Fruit fly (Drosophila melanogaster) whole organism, prepupa: ENCODE data around the gene ATPsynGL.

ENCODE experiments used
- Blimp-1 ChIP-seq: fragments of 200-800 bp; sonication (Bioruptor generic); optimal IDR thresholded peaks from 3 replicates; lab custom pipeline; 2017; ENCODE audit warnings: missing biosample characterization, missing genetic modification characterization, mild to moderate bottlenecking, moderate library complexity, missing genetic modification reagents
- CG10631 ChIP-seq: fragments of 200-800 bp; sonication (Bioruptor generic); optimal IDR thresholded peaks from 2 replicates; lab custom pipeline; 2016; ENCODE audit warnings: missing biosample characterization, missing genetic modification characterization
- CG10669 ChIP-seq: fragments of 200-800 bp; sonication (Bioruptor generic); optimal IDR thresholded peaks from 3 replicates; lab custom pipeline; 2018; ENCODE audit warnings: missing biosample characterization, mild to moderate bottlenecking, missing genetic modification characterization, moderate library complexity
- CG11294 ChIP-seq: fragments of 200-800 bp; sonication (Bioruptor generic); IDR thresholded peaks from 2 replicates; pipeline ENCODE4 v1.3.6; 2022; ENCODE audit warnings: missing biosample characterization, missing genetic modification characterization
- CG11762 ChIP-seq: fragments of 200-800 bp; sonication (Bioruptor generic); optimal IDR thresholded peaks from 3 replicates; lab custom pipeline; 2016; ENCODE audit warnings: missing biosample characterization, missing genetic modification characterization; ENCODE audit not compliant: insufficient read depth
- CG15336 ChIP-seq: fragments of 200-800 bp; sonication (Bioruptor generic); IDR thresholded peaks from 2 replicates; pipeline ENCODE4 v1.3.6; 2022; ENCODE audit warnings: missing biosample characterization, missing genetic modification characterization
- CG1621 ChIP-seq: fragments of 200-800 bp; sonication (Bioruptor generic); optimal IDR thresholded peaks from 3 replicates; lab custom pipeline; 2018; ENCODE audit warnings: missing biosample characterization, mild to moderate bottlenecking, missing genetic modification characterization
- CG3032 ChIP-seq: fragments of 200-800 bp; optimal IDR thresholded peaks from 2 replicates; lab custom pipeline; 2019; ENCODE audit warnings: missing biosample characterization, mild to moderate bottlenecking, missing genetic modification characterization, moderate library complexity
- CG31627 ChIP-seq: fragments of 200-800 bp; sonication (Bioruptor generic); optimal IDR thresholded peaks from 3 replicates; lab custom pipeline; 2016; ENCODE audit warnings: missing biosample characterization, missing genetic modification characterization
- CG3919 ChIP-seq: fragments of 200-800 bp; sonication (Bioruptor generic); optimal IDR thresholded peaks from 3 replicates; lab custom pipeline; 2016; ENCODE audit warnings: missing biosample characterization, missing genetic modification characterization
- CG4318 ChIP-seq: fragments of 200-800 bp; sonication (Bioruptor generic); optimal IDR thresholded peaks from 3 replicates; lab custom pipeline; 2017; ENCODE audit warnings: missing biosample characterization, mild to moderate bottlenecking, missing genetic modification characterization
- CG6163 ChIP-seq: fragments of 200-800 bp; sonication (Bioruptor generic); IDR thresholded peaks from 3 replicates; pipeline ENCODE4 v1.3.6; 2022; ENCODE audit warnings: missing biosample characterization, missing genetic modification characterization
- CG6276 ChIP-seq: fragments of 200-800 bp; sonication (Bioruptor generic); optimal IDR thresholded peaks from 2 replicates; lab custom pipeline; 2017; ENCODE audit warnings: missing biosample characterization, mild to moderate bottlenecking, missing genetic modification characterization
- CG6792 ChIP-seq: fragments of 200-800 bp; sonication (Bioruptor generic); optimal IDR thresholded peaks from 3 replicates; lab custom pipeline; 2016; ENCODE audit warnings: missing biosample characterization, missing genetic modification characterization
- CG6808 ChIP-seq: fragments of 200-800 bp; sonication (Bioruptor generic); optimal IDR thresholded peaks from 3 replicates; lab custom pipeline; 2017; ENCODE audit warnings: missing biosample characterization, missing genetic modification characterization, mild to moderate bottlenecking, moderate library complexity, missing genetic modification reagents
- CG6854 ChIP-seq: fragments of 200-800 bp; sonication (Bioruptor generic); optimal IDR thresholded peaks from 2 replicates; lab custom pipeline; 2017; ENCODE audit warnings: missing biosample characterization, mild to moderate bottlenecking, missing genetic modification characterization
- CG8119 ChIP-seq: fragments of 200-800 bp; sonication (Bioruptor generic); IDR thresholded peaks from 3 replicates; pipeline ENCODE4 v1.3.6; 2022; ENCODE audit warnings: missing biosample characterization, missing genetic modification characterization
- CG8319 ChIP-seq: fragments of 200-800 bp; sonication (Bioruptor generic); optimal IDR thresholded peaks from 3 replicates; lab custom pipeline; 2016; ENCODE audit warnings: missing biosample characterization, missing genetic modification characterization
- CG9139 ChIP-seq: fragments of 200-800 bp; sonication (Bioruptor generic); optimal IDR thresholded peaks from 3 replicates; lab custom pipeline; 2017; ENCODE audit warnings: missing biosample characterization, mild to moderate bottlenecking, missing genetic modification characterization
- Eip75B ChIP-seq: fragments of 200-800 bp; sonication (Bioruptor generic); optimal IDR thresholded peaks from 3 replicates; lab custom pipeline; 2016; ENCODE audit warnings: missing biosample characterization, missing genetic modification characterization
- Eip78C ChIP-seq: fragments of 200-800 bp; sonication (Bioruptor generic); peaks from one replicate; lab custom pipeline; 2016; ENCODE audit warnings: missing biosample characterization, missing genetic modification characterization
- Eip93F ChIP-seq: fragments of 200-800 bp; sonication (Bioruptor generic); optimal IDR thresholded peaks from 2 replicates; lab custom pipeline; 2016; ENCODE audit warnings: missing biosample characterization, mild to moderate bottlenecking, missing genetic modification characterization
- Ets21C ChIP-seq: fragments of 200-800 bp; sonication (Bioruptor generic); optimal IDR thresholded peaks from 3 replicates; lab custom pipeline; 2016; ENCODE audit warnings: missing biosample characterization, missing genetic modification characterization
- Ets96B ChIP-seq: fragments of 200-800 bp; optimal IDR thresholded peaks from 2 replicates; lab custom pipeline; 2019; ENCODE audit warnings: missing biosample characterization, mild to moderate bottlenecking, missing genetic modification characterization, moderate library complexity
- Hr4 ChIP-seq: fragments of 200-800 bp; sonication (Bioruptor generic); optimal IDR thresholded peaks from 3 replicates; lab custom pipeline; 2016; ENCODE audit warnings: missing biosample characterization, missing genetic modification characterization
- Lpt ChIP-seq: fragments of 200-800 bp; sonication (Bioruptor generic); optimal IDR thresholded peaks from 3 replicates; lab custom pipeline; 2016; ENCODE audit warnings: missing biosample characterization, missing genetic modification characterization
- Met ChIP-seq: fragments of 200-800 bp; sonication (Bioruptor generic); optimal IDR thresholded peaks from 3 replicates; lab custom pipeline; 2016; ENCODE audit warnings: missing biosample characterization, missing genetic modification characterization
- OdsH ChIP-seq: fragments of 200-800 bp; sonication (Bioruptor generic); optimal IDR thresholded peaks from 3 replicates; lab custom pipeline; 2016; ENCODE audit warnings: missing biosample characterization, missing genetic modification characterization
- Smox ChIP-seq: fragments of 200-800 bp; sonication (Bioruptor generic); optimal IDR thresholded peaks from 3 replicates; lab custom pipeline; 2016; ENCODE audit warnings: missing biosample characterization, missing genetic modification characterization
- Sox102F ChIP-seq: fragments of 200-800 bp; sonication (Bioruptor generic); optimal IDR thresholded peaks from 2 replicates; lab custom pipeline; 2016; ENCODE audit warnings: missing biosample characterization, mild to moderate bottlenecking, missing genetic modification characterization
- Sox14 ChIP-seq: fragments of 200-800 bp; sonication (Bioruptor generic); optimal IDR thresholded peaks from 3 replicates; lab custom pipeline; 2016; ENCODE audit warnings: missing biosample characterization, missing genetic modification characterization
- acj6 ChIP-seq: fragments of 200-800 bp; sonication (Bioruptor generic); optimal IDR thresholded peaks from 3 replicates; lab custom pipeline; 2016; ENCODE audit warnings: missing biosample characterization, missing genetic modification characterization
- cyc ChIP-seq: fragments of 200-800 bp; sonication (Bioruptor generic); optimal IDR thresholded peaks from 3 replicates; lab custom pipeline; 2016; ENCODE audit warnings: missing biosample characterization, missing genetic modification characterization
- dac ChIP-seq: fragments of 200-800 bp; sonication (Bioruptor generic); optimal IDR thresholded peaks from 2 replicates; lab custom pipeline; 2017; ENCODE audit warnings: missing biosample characterization, mild to moderate bottlenecking, missing genetic modification characterization
- dsx ChIP-seq: fragments of 200-800 bp; optimal IDR thresholded peaks from 3 replicates; lab custom pipeline; 2019; ENCODE audit warnings: missing biosample characterization, mild to moderate bottlenecking, missing genetic modification characterization, moderate library complexity; ENCODE audit not compliant: poor library complexity, severe bottlenecking
- eg ChIP-seq: fragments of 200-800 bp; sonication (Bioruptor generic); IDR thresholded peaks from 3 replicates; pipeline ENCODE4 v1.3.6; 2022; ENCODE audit warnings: missing biosample characterization, missing genetic modification characterization
- esn ChIP-seq: fragments of 200-800 bp; sonication (Bioruptor generic); optimal IDR thresholded peaks from 2 replicates; lab custom pipeline; 2016; ENCODE audit warnings: missing biosample characterization, mild to moderate bottlenecking, missing genetic modification characterization, moderate library complexity
- fd59A ChIP-seq: fragments of 200-800 bp; sonication (Bioruptor generic); optimal IDR thresholded peaks from 2 replicates; lab custom pipeline; 2017; ENCODE audit warnings: missing biosample characterization, mild to moderate bottlenecking, missing genetic modification characterization, missing genetic modification reagents
- lz ChIP-seq: fragments of 200-800 bp; sonication (Bioruptor generic); optimal IDR thresholded peaks from 3 replicates; lab custom pipeline; 2016; ENCODE audit warnings: missing biosample characterization, missing genetic modification characterization
- net ChIP-seq: fragments of 200-800 bp; sonication (Bioruptor generic); optimal IDR thresholded peaks from 3 replicates; lab custom pipeline; 2016; ENCODE audit warnings: missing biosample characterization, missing genetic modification characterization
- spab ChIP-seq: fragments of 200-800 bp; sonication (Bioruptor generic); optimal IDR thresholded peaks from 2 replicates; lab custom pipeline; 2017; ENCODE audit warnings: missing biosample characterization, mild to moderate bottlenecking, missing genetic modification characterization, missing genetic modification reagents
- ss ChIP-seq, 2 experiments: fragments of 200-800 bp; sonication (Bioruptor generic); optimal IDR thresholded peaks; 2 replicates in 1 of 2; 3 replicates in 1 of 2; lab custom pipeline; 2017 to 2018; ENCODE audit warnings: mild to moderate bottlenecking in 2 of 2, missing biosample characterization in 2 of 2, missing genetic modification characterization in 2 of 2, moderate library complexity in 1 of 2
- svp ChIP-seq: fragments of 200-800 bp; sonication (Bioruptor generic); peaks from one replicate; lab custom pipeline; 2016; ENCODE audit warnings: missing biosample characterization, missing genetic modification characterization
- vri ChIP-seq: fragments of 200-800 bp; sonication (Bioruptor generic); optimal IDR thresholded peaks from 3 replicates; lab custom pipeline; 2016; ENCODE audit warnings: missing biosample characterization, mild to moderate bottlenecking, missing genetic modification characterization

ATPsynGL gene

DNA sequence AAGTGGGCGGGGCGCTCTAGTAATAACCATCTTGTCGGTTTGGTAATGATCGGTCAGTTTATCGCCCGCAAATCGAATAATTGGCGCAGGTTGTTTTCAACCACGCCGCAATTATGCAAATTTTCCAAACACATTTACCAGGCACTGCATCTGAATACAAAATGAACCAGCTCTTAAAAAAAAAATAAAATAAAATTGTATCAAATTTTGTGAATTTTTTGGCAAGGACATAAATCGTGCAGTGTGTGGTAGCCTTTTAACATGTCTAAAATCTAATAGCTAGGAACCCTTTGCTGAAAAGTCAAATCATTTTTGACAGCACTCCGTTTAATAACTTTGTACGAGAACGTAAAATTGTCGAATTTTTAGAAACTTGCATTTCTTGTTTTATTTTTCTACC, at the start of gene ATPsynGL:
ATPsynGL (plus strand) TSS at position 301 of the 400 bp plus-strand sequence.
- TF ChIP-seq net (GFP tag; lab: Kevin White, UChicago) (no peak), CG15336 (GFP tag; lab: Robert Waterston, UW) (no peak), CG6854 (no peak), Eip93F (GFP tag; lab: Kevin White, UChicago) (no peak), Met (GFP tag; lab: Kevin White, UChicago) (no peak), Lpt (GFP tag; lab: Kevin White, UChicago) (no peak), Ets21C (GFP tag; lab: Kevin White, UChicago) (no peak), Hr4 (no peak), cyc (no peak), ss (GFP tag; optimal IDR thresholded peaks at IDR 0.05; lab: Kevin White, UChicago) (no peak), CG11294 (no peak), CG9139 (GFP tag; lab: Kevin White, UChicago) (no peak), fd59A (no peak)

DNA sequence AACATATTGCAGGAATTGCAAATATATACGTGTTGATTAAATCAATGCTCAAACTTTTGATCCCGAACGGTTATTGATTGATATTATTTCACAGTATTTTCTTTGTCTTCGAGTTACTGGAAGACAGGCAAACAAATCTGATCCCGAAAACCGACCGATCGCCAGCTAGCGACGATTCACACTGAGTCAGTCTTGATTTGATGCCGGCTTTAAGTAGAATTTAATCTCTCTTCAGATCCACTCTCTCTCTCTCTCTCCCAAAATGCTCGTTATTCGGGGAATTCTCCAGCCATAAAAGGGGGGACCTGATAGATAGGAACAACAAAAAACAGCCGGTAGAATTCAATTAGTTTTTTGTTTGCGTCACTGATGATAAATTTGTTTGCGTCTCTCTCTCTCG, 45.7 kb upstream of the ATPsynGL start, which contains the start of gene Tep2:
Tep2 (minus strand) TSS at position 185 of the 400 bp plus-strand sequence.
- TF ChIP-seq esn (GFP tag; lab: Kevin White, UChicago): peak; percentile 25
- no peak for TF ChIP-seq acj6 (GFP tag; lab: Kevin White, UChicago)
- no peak for TF ChIP-seq CG6808 (GFP tag; lab: Kevin White, UChicago)
- no peak for TF ChIP-seq CG1621 (tag; lab: Kevin White, UChicago)
- TF ChIP-seq CG6163 (GFP tag; lab: Robert Waterston, UW): peak; percentile 49; the same call in 1 of the 3 replicates
- no peak for TF ChIP-seq eg
- peak; percentile 80 for TF ChIP-seq Sox14
- peak; percentile 27 for TF ChIP-seq dsx (GFP tag; lab: Kevin White, UChicago)
- TF ChIP-seq CG9139 (GFP tag; lab: Kevin White, UChicago): peak; percentile 6
- TF ChIP-seq CG31627 (GFP tag; lab: Kevin White, UChicago): no peak
- TF ChIP-seq CG6276 (GFP tag; lab: Kevin White, UChicago): no peak
- TF ChIP-seq Hr4: no peak
- TF ChIP-seq CG15336 (GFP tag; lab: Robert Waterston, UW): no peak
- peak; percentile 97 for TF ChIP-seq svp (GFP tag; lab: Kevin White, UChicago)
- peak; percentile 48 for TF ChIP-seq Sox102F (GFP tag; lab: Kevin White, UChicago)
- TF ChIP-seq dac: no peak

DNA sequence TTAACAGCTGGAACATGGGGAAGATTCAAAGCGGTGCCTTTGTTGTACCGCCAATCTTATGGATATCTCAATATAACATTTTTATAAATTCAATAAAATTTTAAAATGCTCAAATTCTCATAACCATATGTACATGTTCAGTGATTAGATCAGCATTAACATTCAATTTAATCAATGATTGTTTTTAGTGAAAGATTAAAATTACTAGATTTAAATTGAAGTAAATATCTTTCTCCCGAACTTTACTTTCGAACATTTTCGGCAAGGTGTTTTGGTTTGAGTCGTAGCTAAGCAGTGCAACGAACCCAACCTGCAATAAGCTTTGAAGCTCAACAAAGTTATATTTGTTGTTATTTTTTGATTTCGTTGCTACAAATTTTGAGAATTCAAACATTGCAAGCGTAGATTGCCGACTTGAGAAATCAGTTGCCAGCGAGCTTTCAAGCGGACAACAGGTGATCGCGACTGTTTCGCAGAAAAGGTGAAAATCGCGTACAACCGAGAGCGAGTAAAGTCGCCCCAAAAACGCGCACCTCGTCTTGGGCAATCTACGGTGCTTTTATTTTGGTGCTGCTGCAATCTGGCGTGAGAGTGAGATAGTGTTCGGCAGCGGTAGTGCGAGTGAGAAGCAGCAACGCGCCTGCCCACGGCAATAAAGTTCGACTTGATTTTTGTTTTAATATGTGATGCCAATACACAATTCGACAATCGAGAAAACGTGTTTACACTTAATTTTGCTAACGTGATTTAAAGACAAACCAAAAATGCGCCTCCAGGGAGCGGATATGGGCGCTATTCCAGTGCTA, 44.5 kb upstream of the ATPsynGL start, which contains the start of gene Tep3:
Tep3 (plus strand) TSS at position 423 of the 806 bp plus-strand sequence.
- TF ChIP-seq CG3032 (tag; lab: Kevin White, UChicago) (peak; percentile 98), Eip93F (GFP tag; lab: Kevin White, UChicago) (no peak), CG10631 (peak; percentile 53), CG4318 (GFP tag; lab: Kevin White, UChicago) (no peak), fd59A (peak; percentile 6), Smox (GFP tag; lab: Kevin White, UChicago) (peak; percentile 53), ss (GFP tag; optimal IDR thresholded peaks at IDR 0.05; lab: Kevin White, UChicago) (peak in 1 of 2 experiments; percentile 45), Lpt (GFP tag; lab: Kevin White, UChicago) (peak; percentile 26), dsx (GFP tag; lab: Kevin White, UChicago) (peak; percentile 75), net (GFP tag; lab: Kevin White, UChicago) (no peak), CG8319 (GFP tag; lab: Kevin White, UChicago) (no peak), Ets96B (tag; lab: Kevin White, UChicago) (peak; percentile 38), CG8119 (GFP tag; lab: Robert Waterston, UW) (no peak), CG3919 (GFP tag; lab: Kevin White, UChicago) (peak; percentile 65), OdsH (GFP tag; lab: Kevin White, UChicago) (peak; percentile 16), Met (GFP tag; lab: Kevin White, UChicago) (peak; percentile 41), CG9139 (GFP tag; lab: Kevin White, UChicago) (peak; percentile 10), Sox102F (GFP tag; lab: Kevin White, UChicago) (no peak), CG6792 (peak; percentile 49), Blimp-1 (GFP tag; lab: Kevin White, UChicago) (no peak), Eip78C (GFP tag; lab: Kevin White, UChicago) (peak; percentile 85), svp (GFP tag; lab: Kevin White, UChicago) (peak; percentile 74), vri (GFP tag; lab: Kevin White, UChicago) (no peak), Sox14 (peak; percentile 66), Eip75B (peak; percentile 34), CG11762 (GFP tag; lab: Kevin White, UChicago) (no peak), spab (GFP tag; lab: Kevin White, UChicago) (no peak), CG10669 (GFP tag; lab: Kevin White, UChicago) (peak; percentile 51), dac (no peak), lz (peak; percentile 33)
